Worm (Caenorhabditis elegans) whole organism, L2 larva: ENCODE measurements around the gene dyf-2.

Experiments used
- F13H6.1 ChIP-seq: sonication (generic microtip); optimal IDR thresholded peaks from 2 replicates; lab custom pipeline; 2016; ENCODE audit warnings: missing genetic modification characterization, missing compliant biosample characterization
- R02D3.7 ChIP-seq: fragments of 150-350 bp; optimal IDR thresholded peaks from 2 replicates; lab custom pipeline; 2014; ENCODE audit warnings: missing biosample characterization, missing genetic modification characterization
- Y55F3AM.14 ChIP-seq: fragments of 200-800 bp; sonication (Bioruptor generic); optimal IDR thresholded peaks from 2 replicates; lab custom pipeline; 2018; ENCODE audit warnings: mild to moderate bottlenecking, missing genetic modification characterization, missing compliant biosample characterization
- ZK546.5 ChIP-seq: sonication (generic microtip); optimal IDR thresholded peaks from 2 replicates; lab custom pipeline; 2017; ENCODE audit warnings: missing biosample characterization, missing genetic modification characterization
- ama-1 ChIP-seq: fragments of 150-350 bp; optimal IDR thresholded peaks from 2 replicates; lab custom pipeline; 2018; ENCODE audit warnings: inconsistent platforms
- blmp-1 ChIP-seq: sonication (generic microtip); optimal IDR thresholded peaks from 2 replicates; lab custom pipeline; 2017; ENCODE audit warnings: missing genetic modification characterization, mild to moderate bottlenecking, missing compliant biosample characterization, antibody characterized with exemption, moderate library complexity; ENCODE audit not compliant: insufficient read depth
- ceh-16 ChIP-seq: fragments of 150-350 bp; optimal IDR thresholded peaks from 2 replicates; lab custom pipeline; 2014; ENCODE audit warnings: missing biosample characterization, missing genetic modification characterization
- egl-27 ChIP-seq: sonication (generic microtip); optimal IDR thresholded peaks from 3 replicates; lab custom pipeline; 2017; ENCODE audit warnings: missing biosample characterization, missing genetic modification reagents, missing genetic modification characterization
- elt-1 ChIP-seq: fragments of 150-350 bp; optimal IDR thresholded peaks from 2 replicates; lab custom pipeline; 2014; ENCODE audit warnings: missing biosample characterization, missing genetic modification characterization
- elt-3 ChIP-seq: sonication (generic microtip); optimal IDR thresholded peaks from 2 replicates; lab custom pipeline; 2017; ENCODE audit warnings: missing biosample characterization, missing genetic modification characterization
- fos-1 ChIP-seq: fragments of 150-350 bp; optimal IDR thresholded peaks from 2 replicates; lab custom pipeline; 2014; ENCODE audit warnings: missing biosample characterization, missing genetic modification characterization
- lin-11 ChIP-seq: fragments of 150-350 bp; sonication (generic microtip); optimal IDR thresholded peaks from 2 replicates; lab custom pipeline; 2014; ENCODE audit warnings: missing biosample characterization, missing genetic modification characterization, inconsistent platforms, mixed read lengths
- lin-39 ChIP-seq: fragments of 150-350 bp; optimal IDR thresholded peaks from 2 replicates; lab custom pipeline; 2014; ENCODE audit warnings: missing biosample characterization, missing genetic modification reagents, missing genetic modification characterization
- mab-5 ChIP-seq: fragments of 150-350 bp; optimal IDR thresholded peaks from 2 replicates; lab custom pipeline; 2014; ENCODE audit warnings: missing biosample characterization, missing genetic modification characterization
- mbf-1 ChIP-seq: sonication (generic microtip); optimal IDR thresholded peaks from 2 replicates; lab custom pipeline; 2017; ENCODE audit warnings: missing biosample characterization, missing genetic modification characterization
- mdl-1 ChIP-seq, 2 experiments: fragments of 150-350 bp in 1 of 2; sonication (generic microtip) in 1 of 2; optimal IDR thresholded peaks; 2 replicates each; lab custom pipeline; 2017; ENCODE audit warnings: missing biosample characterization in 2 of 2, missing genetic modification characterization in 2 of 2
- nhr-10 ChIP-seq: sonication (generic microtip); optimal IDR thresholded peaks from 2 replicates; lab custom pipeline; 2017; ENCODE audit warnings: missing biosample characterization, missing genetic modification characterization
- nhr-12 ChIP-seq: fragments of 150-350 bp; optimal IDR thresholded peaks from 2 replicates; lab custom pipeline; 2014; ENCODE audit warnings: missing biosample characterization, missing genetic modification characterization
- nhr-129 ChIP-seq: fragments of 150-350 bp; optimal IDR thresholded peaks from 2 replicates; lab custom pipeline; 2014; ENCODE audit warnings: missing biosample characterization, missing genetic modification characterization
- nhr-21 ChIP-seq: fragments of 150-350 bp; optimal IDR thresholded peaks from 2 replicates; lab custom pipeline; 2014; ENCODE audit warnings: missing biosample characterization, missing genetic modification characterization
- nhr-23 ChIP-seq: fragments of 150-350 bp; optimal IDR thresholded peaks from 2 replicates; lab custom pipeline; 2014; ENCODE audit warnings: missing biosample characterization, missing genetic modification reagents, missing genetic modification characterization
- nhr-237 ChIP-seq: fragments of 150-350 bp; optimal IDR thresholded peaks from 2 replicates; lab custom pipeline; 2014; ENCODE audit warnings: missing biosample characterization, missing genetic modification characterization
- sem-4 ChIP-seq: fragments of 150-350 bp; optimal IDR thresholded peaks from 2 replicates; lab custom pipeline; 2014; ENCODE audit warnings: missing biosample characterization, missing genetic modification reagents, missing genetic modification characterization
- skn-1 ChIP-seq: sonication (generic microtip); optimal IDR thresholded peaks from 2 replicates; lab custom pipeline; 2017; ENCODE audit warnings: missing biosample characterization, missing genetic modification characterization
- sma-9 ChIP-seq, 2 experiments: fragments of 150-350 bp in 1 of 2; sonication (generic microtip) in 1 of 2; optimal IDR thresholded peaks; 2 replicates each; lab custom pipeline; 2014 to 2016; ENCODE audit warnings: missing genetic modification characterization in 2 of 2, mild to moderate bottlenecking in 1 of 2, missing biosample characterization in 1 of 2, missing compliant biosample characterization in 1 of 2, missing genetic modification reagents in 1 of 2, moderate library complexity in 1 of 2
- unc-39 ChIP-seq: fragments of 150-350 bp; optimal IDR thresholded peaks from 2 replicates; lab custom pipeline; 2014; ENCODE audit warnings: missing biosample characterization, missing genetic modification characterization
- unc-62 ChIP-seq: fragments of 150-350 bp; optimal IDR thresholded peaks from 2 replicates; lab custom pipeline; 2014; ENCODE audit warnings: missing biosample characterization, missing genetic modification reagents, missing genetic modification characterization
- ztf-1 ChIP-seq: fragments of 200-800 bp; sonication (Bioruptor generic); conservative IDR thresholded peaks from 2 replicates; pipeline ENCODE4 v1.3.6; 2022; ENCODE audit warnings: missing genetic modification characterization, missing compliant biosample characterization
- ztf-11 ChIP-seq: sonication (generic microtip); optimal IDR thresholded peaks from 2 replicates; lab custom pipeline; 2017; ENCODE audit warnings: missing biosample characterization, missing genetic modification characterization

The dyf-2 gene

ce11 chrIII:13724018-13724892 lies 38.0 kb upstream of the dyf-2 start:
- TF ChIP-seq lin-39 (tag; lab: Kevin White, UChicago) (no peak), fos-1 (tag; lab: Kevin White, UChicago) (no peak), lin-11 (tag; lab: Kevin White, UChicago) (no peak), ztf-1 (no peak), skn-1 (tag; lab: Kevin White, UChicago) (no peak)

- no peak for TF ChIP-seq mab-5 (tag; lab: Kevin White, UChicago)
- no peak for TF ChIP-seq egl-27 (tag; lab: Kevin White, UChicago)
- no peak for TF ChIP-seq unc-39 (tag; lab: Kevin White, UChicago)
- no peak for TF ChIP-seq nhr-21 (tag; lab: Kevin White, UChicago)
- no peak for TF ChIP-seq elt-1 (tag; lab: Kevin White, UChicago)
- TF ChIP-seq F13H6.1 (tag; lab: Kevin White, UChicago): no peak
- TF ChIP-seq R02D3.7 (tag; lab: Kevin White, UChicago): no peak
- TF ChIP-seq ama-1 (lab: Kevin White, UChicago): no peak
- no peak for TF ChIP-seq nhr-10 (tag; lab: Kevin White, UChicago)
- TF ChIP-seq elt-3 (tag; lab: Kevin White, UChicago): no peak
- TF ChIP-seq nhr-237: no peak
- TF ChIP-seq ztf-11 (tag; lab: Kevin White, UChicago): no peak
- no peak for TF ChIP-seq mdl-1 (tag; optimal IDR thresholded peaks at IDR 0.05; lab: Kevin White, UChicago)
- no peak for TF ChIP-seq nhr-23 (tag; lab: Kevin White, UChicago)
- no peak for TF ChIP-seq mbf-1
- no peak for TF ChIP-seq ceh-16
- TF ChIP-seq ZK546.5 (tag; lab: Kevin White, UChicago): no peak
- TF ChIP-seq, all 48 proteins: peak for 0
Measured at ce11 chrIII:13722387-13723122, 36.3 kb upstream of the dyf-2 start.

- no peak for TF ChIP-seq nhr-12 (tag; lab: Kevin White, UChicago)
- TF ChIP-seq unc-62 (GFP tag; lab: Kevin White, UChicago): no peak
Measured at ce11 chrIII:13721944-13722343, 35.7 kb upstream of the dyf-2 start.

ce11 chrIII:13721066-13721465 lies 34.8 kb upstream of the dyf-2 start:
- TF ChIP-seq nhr-10 (tag; lab: Kevin White, UChicago) (no peak), elt-3 (tag; lab: Kevin White, UChicago) (no peak), ceh-16 (no peak)

ce11 chrIII:13720190-13720741 lies 34.0 kb upstream of the dyf-2 start:
- TF ChIP-seq sma-9 (GFP tag; optimal IDR thresholded peaks at IDR 0.05; lab: Kevin White, UChicago) (no peak), sma-9 (tag; optimal IDR thresholded peaks at IDR 0.05; lab: Kevin White, UChicago) (no peak), ztf-11 (tag; lab: Kevin White, UChicago) (no peak), ama-1 (lab: Kevin White, UChicago) (peak; percentile 56), Y55F3AM.14 (GFP tag; lab: Kevin White, UChicago) (no peak), nhr-129 (no peak), blmp-1 (tag; lab: Kevin White, UChicago) (peak; percentile 79), ceh-16 (peak; percentile 6), sem-4 (tag; lab: Kevin White, UChicago) (peak; percentile 5)
